Worm (Caenorhabditis elegans): ENCODE measurements around the gene C54F6.3.

ce11 chrV:7506207-7506606 lies 26.8 kb upstream of the C54F6.3 start:
- TF ChIP-seq dmd-4 (tag; optimal IDR thresholded peaks at IDR 0.05) (no peak), lin-13 (GFP tag; optimal IDR thresholded peaks at IDR 0.05) (no peak), nhr-77 (tag; optimal IDR thresholded peaks at IDR 0.05) (no peak), elt-1 (tag; optimal IDR thresholded peaks at IDR 0.05) (no peak), lsy-2 (tag; optimal IDR thresholded peaks at IDR 0.05) (no peak), nhr-25 (tag; optimal IDR thresholded peaks at IDR 0.05) (no peak), lin-11 (tag; optimal IDR thresholded peaks at IDR 0.05) (no peak), C34F6.9 (tag; optimal IDR thresholded peaks at IDR 0.05) (no peak)

All from whole organism, L2 larva.